Fruit fly (Drosophila melanogaster) whole organism: ENCODE results near the gene ringer.

Source experiments
- CG8478 ChIP-seq: fragments of >200 bp; optimal IDR thresholded peaks from 2 replicates; lab custom pipeline; 2018; ENCODE audit warnings: inconsistent platforms
- Dll ChIP-seq: fragments of >200 bp; optimal IDR thresholded peaks from 2 replicates; lab custom pipeline; 2017
- EcR ChIP-seq, 2 experiments: fragments of >200 bp; optimal IDR thresholded peaks; 2 replicates each; lab custom pipeline; 2017; ENCODE audit warnings: missing biosample characterization in 2 of 2, missing genetic modification characterization in 2 of 2, missing genetic modification reagents in 2 of 2
- pan ChIP-seq: fragments of >200 bp; optimal IDR thresholded peaks from 2 replicates; lab custom pipeline; 2017
- psq ChIP-seq: fragments of >200 bp; optimal IDR thresholded peaks from 2 replicates; lab custom pipeline; 2017
- usp ChIP-seq: fragments of >200 bp; optimal IDR thresholded peaks from 2 replicates; lab custom pipeline; 2017; ENCODE audit warnings: missing biosample characterization, missing genetic modification characterization, mixed read lengths

DNA sequence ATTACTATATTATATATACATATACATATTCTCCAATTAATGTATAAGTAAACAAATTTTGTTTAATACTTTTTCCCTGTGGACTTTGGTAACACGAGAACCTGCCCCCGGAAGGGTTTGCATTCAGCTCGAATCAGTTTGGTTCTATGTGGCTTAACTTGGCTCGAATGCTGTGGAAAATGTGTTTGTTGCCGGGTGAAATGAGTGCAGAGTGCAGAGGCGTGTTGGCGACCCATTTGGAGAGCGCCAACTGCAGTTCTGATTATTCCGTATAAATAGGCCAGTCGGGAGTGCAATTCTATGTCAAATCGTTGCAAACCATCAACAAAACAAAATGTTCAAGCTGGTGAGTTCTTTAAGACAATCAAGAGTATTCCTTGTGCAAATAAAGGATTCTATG is 41.5 kb downstream of the ringer start, which contains the start of gene Nplp3:
- TF ChIP-seq CG8478 (lab: Kevin White, UChicago) (no peak), psq (no peak), Dll (lab: Kevin White, UChicago) (no peak), EcR (GFP tag; optimal IDR thresholded peaks at IDR 0.05; lab: Kevin White, UChicago) (no peak), pan (lab: Kevin White, UChicago) (no peak), usp (GFP tag; lab: Kevin White, UChicago) (no peak)
